Worm (Caenorhabditis elegans) whole organism, L1 larva: ENCODE data around the gene C25D7.9.
A peak's percentile ranks its signal among the peaks of the same experiment; 100 is the strongest.

Experiments used
- ama-1 ChIP-seq: fragments of 150-350 bp; optimal IDR thresholded peaks from 2 replicates; lab custom pipeline; 2014
- hlh-17 ChIP-seq: fragments of 200-800 bp; sonication (Bioruptor generic); optimal IDR thresholded peaks from 2 replicates; lab custom pipeline; 2018; ENCODE audit warnings: missing genetic modification characterization, mild to moderate bottlenecking, missing compliant biosample characterization, moderate library complexity, borderline replicate concordance
- mdl-1 ChIP-seq, 2 experiments: fragments of 150-350 bp; optimal IDR thresholded peaks; 2 replicates each; lab custom pipeline; 2014 to 2017; ENCODE audit warnings: missing biosample characterization in 2 of 2, missing genetic modification characterization in 2 of 2, inconsistent platforms in 1 of 2
- nhr-12 ChIP-seq: sonication (generic microtip); optimal IDR thresholded peaks from 2 replicates; lab custom pipeline; 2017; ENCODE audit warnings: missing biosample characterization, missing genetic modification characterization
- nhr-19 ChIP-seq: fragments of 200-800 bp; sonication (Bioruptor generic); conservative IDR thresholded peaks from 2 replicates; pipeline ENCODE4 v1.3.6; 2022; ENCODE audit warnings: missing genetic modification characterization, missing compliant biosample characterization
- nhr-71 ChIP-seq: sonication (generic microtip); optimal IDR thresholded peaks from 2 replicates; lab custom pipeline; 2016; ENCODE audit warnings: mild to moderate bottlenecking, missing genetic modification characterization, moderate library complexity, missing compliant biosample characterization
- snu-23 ChIP-seq: sonication (generic microtip); optimal IDR thresholded peaks from 2 replicates; lab custom pipeline; 2016; ENCODE audit warnings: missing genetic modification characterization, missing compliant biosample characterization
- sptf-1 ChIP-seq: fragments of 150-350 bp; optimal IDR thresholded peaks from 2 replicates; lab custom pipeline; 2014; ENCODE audit warnings: missing biosample characterization, missing genetic modification characterization
- tlp-1 ChIP-seq: fragments of 150-350 bp; optimal IDR thresholded peaks from 2 replicates; lab custom pipeline; 2014; ENCODE audit warnings: missing biosample characterization, missing genetic modification characterization
- unc-98 ChIP-seq: fragments of 200-800 bp; sonication (Bioruptor generic); IDR thresholded peaks from 2 replicates; pipeline ENCODE4 v1.3.6; 2022; ENCODE audit warnings: missing genetic modification characterization, missing compliant biosample characterization

DNA sequence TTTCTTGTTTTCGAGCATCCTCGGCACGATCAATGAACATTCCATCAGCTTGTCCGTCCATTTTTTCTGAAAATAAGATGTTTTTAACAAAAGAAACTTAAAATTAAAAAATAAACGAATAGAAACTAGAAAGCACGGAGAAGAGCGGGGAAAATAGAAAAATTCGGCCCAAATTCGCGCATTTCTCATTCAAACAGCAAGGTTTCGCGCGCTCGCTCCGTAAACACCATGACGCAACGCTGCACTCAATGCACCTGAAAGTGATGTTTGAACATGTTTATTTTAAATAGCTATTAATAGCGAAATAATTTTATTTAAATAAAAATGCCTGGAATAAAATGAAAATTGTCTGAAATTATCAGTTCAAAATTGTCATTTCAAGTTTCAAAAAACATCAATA lies 5.4 kb upstream of the C25D7.9 start, which contains the start of the genes mcm-3 and C25D7.15:
- no peak for TF ChIP-seq mdl-1 (tag; optimal IDR thresholded peaks at IDR 0.05; lab: Kevin White, UChicago)
- no peak for TF ChIP-seq nhr-19 (GFP tag; lab: Robert Waterston, UW)
- TF ChIP-seq ama-1 (lab: Kevin White, UChicago), result no peak
- TF ChIP-seq nhr-12 (tag; lab: Kevin White, UChicago), result no peak
- TF ChIP-seq hlh-17 (GFP tag; lab: Kevin White, UChicago), result no peak
- TF ChIP-seq nhr-71 (tag; lab: Kevin White, UChicago), result peak; percentile 55
- no peak for TF ChIP-seq tlp-1 (tag; lab: Kevin White, UChicago)
- no peak for TF ChIP-seq unc-98 (GFP tag; lab: Robert Waterston, UW)
- peak; percentile 49 for TF ChIP-seq snu-23 (GFP tag; lab: Kevin White, UChicago)
- TF ChIP-seq sptf-1 (tag; lab: Kevin White, UChicago), result no peak
